Fruit fly (Drosophila melanogaster) whole organism, embryonic: Measurements from ENCODE around the gene tth.

Source experiments
- Bgb ChIP-seq: fragments of 200-800 bp; sonication (Bioruptor generic); IDR thresholded peaks from 2 replicates; pipeline ENCODE4 v1.3.6; 2022; ENCODE audit warnings: missing biosample characterization, missing genetic modification characterization; ENCODE audit not compliant: partially characterized antibody
- BtbVII ChIP-seq: fragments of 200-800 bp; sonication (Bioruptor generic); optimal IDR thresholded peaks from 3 replicates; lab custom pipeline; 2017; ENCODE audit warnings: missing biosample characterization, mild to moderate bottlenecking, missing genetic modification characterization
- CG10274 ChIP-seq: fragments of 200-800 bp; sonication (Bioruptor generic); optimal IDR thresholded peaks from 3 replicates; lab custom pipeline; 2017; ENCODE audit warnings: missing biosample characterization, mild to moderate bottlenecking, missing genetic modification characterization
- CG11398 ChIP-seq: fragments of 200-800 bp; sonication (Bioruptor generic); optimal IDR thresholded peaks from 2 replicates; lab custom pipeline; 2016; ENCODE audit warnings: missing biosample characterization, missing genetic modification characterization
- CG11504 ChIP-seq: fragments of 200-800 bp; sonication (Bioruptor generic); optimal IDR thresholded peaks from 3 replicates; lab custom pipeline; 2019; ENCODE audit warnings: missing biosample characterization, mild to moderate bottlenecking, missing genetic modification characterization, moderate library complexity
- CG12155 ChIP-seq: fragments of 200-800 bp; sonication (Bioruptor generic); optimal IDR thresholded peaks from 3 replicates; lab custom pipeline; 2016; ENCODE audit warnings: missing biosample characterization, missing genetic modification characterization
- CG12299 ChIP-seq: fragments of 200-800 bp; sonication (Bioruptor generic); optimal IDR thresholded peaks from 2 replicates; lab custom pipeline; 2018; ENCODE audit warnings: missing biosample characterization, mild to moderate bottlenecking, missing genetic modification characterization
- CG13424 ChIP-seq: fragments of 200-800 bp; sonication (Bioruptor generic); optimal IDR thresholded peaks from 2 replicates; lab custom pipeline; 2019; ENCODE audit warnings: missing biosample characterization, mild to moderate bottlenecking, missing genetic modification characterization, moderate library complexity
- CG16863 ChIP-seq: fragments of 200-800 bp; sonication (Bioruptor generic); optimal IDR thresholded peaks from 3 replicates; lab custom pipeline; 2016; ENCODE audit warnings: missing biosample characterization, missing genetic modification characterization
- CG17328 ChIP-seq: fragments of 200-800 bp; sonication (Bioruptor generic); IDR thresholded peaks from 2 replicates; pipeline ENCODE4 v1.3.6; 2022; ENCODE audit warnings: missing biosample characterization, missing genetic modification characterization
- CG17359 ChIP-seq: fragments of 200-800 bp; sonication (Bioruptor generic); optimal IDR thresholded peaks from 3 replicates; lab custom pipeline; 2018; ENCODE audit warnings: missing biosample characterization, mild to moderate bottlenecking, missing genetic modification characterization, moderate library complexity
- CG18262 ChIP-seq: fragments of 200-800 bp; optimal IDR thresholded peaks from 3 replicates; lab custom pipeline; 2019; ENCODE audit warnings: missing biosample characterization, mild to moderate bottlenecking, missing genetic modification characterization, moderate library complexity
- CG2875 ChIP-seq: fragments of 200-800 bp; sonication (Bioruptor generic); optimal IDR thresholded peaks from 2 replicates; lab custom pipeline; 2017; ENCODE audit warnings: missing biosample characterization, mild to moderate bottlenecking, missing genetic modification characterization, missing genetic modification reagents
- CG33557 ChIP-seq: fragments of 200-800 bp; sonication (Bioruptor generic); optimal IDR thresholded peaks from 2 replicates; lab custom pipeline; 2019; ENCODE audit warnings: missing biosample characterization, mild to moderate bottlenecking, missing genetic modification characterization, moderate library complexity
- CG5245 ChIP-seq: fragments of 200-800 bp; sonication (Bioruptor generic); optimal IDR thresholded peaks from 3 replicates; lab custom pipeline; 2016; ENCODE audit warnings: missing biosample characterization, missing genetic modification characterization
- CG6175 ChIP-seq: fragments of 200-800 bp; sonication (Bioruptor generic); IDR thresholded peaks from 3 replicates; pipeline ENCODE4 v1.3.6; 2022; ENCODE audit warnings: missing biosample characterization, missing genetic modification characterization
- CG6854 ChIP-seq: fragments of 200-800 bp; sonication (Bioruptor generic); optimal IDR thresholded peaks from 3 replicates; lab custom pipeline; 2017; ENCODE audit warnings: missing biosample characterization, mild to moderate bottlenecking, missing genetic modification characterization
- CG7372 ChIP-seq: fragments of 200-800 bp; sonication (Bioruptor generic); IDR thresholded peaks from 2 replicates; pipeline ENCODE4 v1.3.6; 2022; ENCODE audit warnings: missing biosample characterization, missing genetic modification characterization
- CG8388 ChIP-seq: fragments of 200-800 bp; sonication (Bioruptor generic); optimal IDR thresholded peaks from 2 replicates; lab custom pipeline; 2019; ENCODE audit warnings: missing biosample characterization, mild to moderate bottlenecking, missing genetic modification characterization, moderate library complexity
- CG8924 ChIP-seq: fragments of 200-800 bp; optimal IDR thresholded peaks from 3 replicates; lab custom pipeline; 2019; ENCODE audit warnings: missing biosample characterization, mild to moderate bottlenecking, missing genetic modification characterization, moderate library complexity
- CG9817 ChIP-seq: fragments of 200-800 bp; sonication (Bioruptor generic); optimal IDR thresholded peaks from 2 replicates; lab custom pipeline; 2018; ENCODE audit warnings: missing biosample characterization, mild to moderate bottlenecking, missing genetic modification characterization, moderate library complexity
- Dref ChIP-seq: fragments of 200-800 bp; sonication (Bioruptor generic); IDR thresholded peaks from 2 replicates; pipeline ENCODE4 v1.3.6; 2022; ENCODE audit warnings: missing biosample characterization, missing genetic modification characterization
- H15 ChIP-seq: fragments of 200-800 bp; sonication (Bioruptor generic); IDR thresholded peaks from 3 replicates; pipeline ENCODE4 v1.3.6; 2022; ENCODE audit warnings: missing biosample characterization, missing genetic modification characterization
- Neu2 ChIP-seq: fragments of 200-800 bp; sonication (Bioruptor generic); optimal IDR thresholded peaks from 3 replicates; lab custom pipeline; 2016; ENCODE audit warnings: missing biosample characterization, missing genetic modification characterization, borderline replicate concordance
- Oaz ChIP-seq: fragments of 200-800 bp; sonication (Bioruptor generic); IDR thresholded peaks from 2 replicates; pipeline ENCODE4 v1.3.6; 2022; ENCODE audit warnings: missing biosample characterization, missing genetic modification characterization
- Oli ChIP-seq: fragments of 200-800 bp; sonication (Bioruptor generic); optimal IDR thresholded peaks from 2 replicates; lab custom pipeline; 2018; ENCODE audit warnings: missing biosample characterization, mild to moderate bottlenecking, missing genetic modification characterization, moderate library complexity
- Opbp ChIP-seq: fragments of 200-800 bp; sonication (Bioruptor generic); IDR thresholded peaks from 3 replicates; pipeline ENCODE4 v1.3.6; 2022; ENCODE audit warnings: missing biosample characterization, missing genetic modification characterization; ENCODE audit not compliant: partially characterized antibody
- Ravus ChIP-seq: fragments of 200-800 bp; sonication (Bioruptor generic); IDR thresholded peaks from 2 replicates; pipeline ENCODE4 v1.3.6; 2022; ENCODE audit warnings: missing biosample characterization, missing genetic modification characterization
- Scr ChIP-seq: fragments of 200-800 bp; sonication (Bioruptor generic); IDR thresholded peaks from 2 replicates; pipeline ENCODE4 v1.3.6; 2022; ENCODE audit warnings: missing biosample characterization, missing genetic modification characterization; ENCODE audit not compliant: partially characterized antibody
- aop ChIP-seq: fragments of 200-800 bp; sonication (Bioruptor generic); IDR thresholded peaks from 2 replicates; pipeline ENCODE4 v1.3.6; 2022; ENCODE audit warnings: missing biosample characterization, missing genetic modification characterization
- bigmax ChIP-seq: fragments of 200-800 bp; sonication (Bioruptor generic); optimal IDR thresholded peaks from 2 replicates; lab custom pipeline; 2018; ENCODE audit warnings: missing biosample characterization, mild to moderate bottlenecking, missing genetic modification characterization
- bsh ChIP-seq, 2 experiments: fragments of 200-800 bp; sonication (Bioruptor generic); optimal IDR thresholded peaks; 2 replicates each; lab custom pipeline; 2017 to 2018; ENCODE audit warnings: mild to moderate bottlenecking in 2 of 2, missing biosample characterization in 2 of 2, missing genetic modification characterization in 2 of 2, moderate library complexity in 1 of 2
- cato ChIP-seq: fragments of 200-800 bp; sonication (Bioruptor generic); optimal IDR thresholded peaks from 2 replicates; lab custom pipeline; 2016; ENCODE audit warnings: missing biosample characterization, missing genetic modification characterization, borderline replicate concordance
- dan ChIP-seq: fragments of 200-800 bp; sonication (Bioruptor generic); IDR thresholded peaks from 2 replicates; pipeline ENCODE4 v1.3.6; 2022; ENCODE audit warnings: missing biosample characterization, missing genetic modification characterization
- disco-r ChIP-seq: fragments of 200-800 bp; sonication (Bioruptor generic); optimal IDR thresholded peaks from 2 replicates; lab custom pipeline; 2016; ENCODE audit warnings: missing biosample characterization, missing genetic modification characterization
- eyg ChIP-seq: fragments of 200-800 bp; sonication (Bioruptor generic); optimal IDR thresholded peaks from 3 replicates; lab custom pipeline; 2016; ENCODE audit warnings: missing biosample characterization, missing genetic modification characterization
- gfzf ChIP-seq: fragments of 200-800 bp; sonication (Bioruptor generic); optimal IDR thresholded peaks from 2 replicates; lab custom pipeline; 2016; ENCODE audit warnings: missing biosample characterization, mild to moderate bottlenecking, missing genetic modification characterization, moderate library complexity
- gro ChIP-seq: fragments of 200-800 bp; sonication (Bioruptor generic); optimal IDR thresholded peaks from 2 replicates; lab custom pipeline; 2016; ENCODE audit warnings: missing biosample characterization, missing genetic modification characterization
- gsb-n ChIP-seq: fragments of 200-800 bp; sonication (Bioruptor generic); optimal IDR thresholded peaks from 3 replicates; lab custom pipeline; 2018; ENCODE audit warnings: missing biosample characterization, mild to moderate bottlenecking, missing genetic modification characterization
- klu ChIP-seq: fragments of 200-800 bp; sonication (Bioruptor generic); IDR thresholded peaks from 2 replicates; pipeline ENCODE4 v1.3.6; 2022; ENCODE audit warnings: missing biosample characterization, missing genetic modification characterization
- lab ChIP-seq: fragments of 200-800 bp; sonication (Bioruptor generic); optimal IDR thresholded peaks from 3 replicates; lab custom pipeline; 2017; ENCODE audit warnings: missing biosample characterization, missing genetic modification characterization, mild to moderate bottlenecking, moderate library complexity, missing genetic modification reagents
- luna ChIP-seq: fragments of 200-800 bp; sonication (Bioruptor generic); optimal IDR thresholded peaks from 2 replicates; lab custom pipeline; 2016; ENCODE audit warnings: missing biosample characterization, missing genetic modification characterization
- pan ChIP-seq, 4 experiments: fragments of >200 bp in 3 of 4; fragments of 200-800 bp in 1 of 4; sonication (Bioruptor generic) in 1 of 4; optimal IDR thresholded peaks in 3 of 4; IDR thresholded peaks in 1 of 4; 2 replicates each; pipeline versions ENCODE4 v1.3.6 to Lab custom; 2017 to 2022; ENCODE audit warnings: missing biosample characterization in 2 of 4, missing genetic modification characterization in 2 of 4, mixed read lengths in 1 of 4
- row ChIP-seq: fragments of 200-800 bp; sonication (Bioruptor generic); IDR thresholded peaks from 3 replicates; pipeline ENCODE4 v1.3.6; 2022; ENCODE audit warnings: missing biosample characterization, missing genetic modification characterization
- sc ChIP-seq, 3 experiments: fragments of >200 bp in 2 of 3; fragments of 200-800 bp in 1 of 3; sonication (Bioruptor generic) in 1 of 3; optimal IDR thresholded peaks; 2 replicates in 2 of 3; 3 replicates in 1 of 3; lab custom pipeline; 2017; ENCODE audit warnings: mild to moderate bottlenecking in 1 of 3, missing biosample characterization in 1 of 3, missing genetic modification characterization in 1 of 3, missing genetic modification reagents in 1 of 3
- sens-2 ChIP-seq: fragments of 200-800 bp; sonication (Bioruptor generic); IDR thresholded peaks from 2 replicates; pipeline ENCODE4 v1.3.6; 2022; ENCODE audit warnings: missing biosample characterization, missing genetic modification characterization
- trem ChIP-seq: fragments of 200-800 bp; optimal IDR thresholded peaks from 3 replicates; lab custom pipeline; 2019; ENCODE audit warnings: missing biosample characterization, mild to moderate bottlenecking, missing genetic modification characterization, moderate library complexity
- usp ChIP-seq: fragments of >200 bp; optimal IDR thresholded peaks from 2 replicates; lab custom pipeline; 2017; ENCODE audit warnings: missing biosample characterization, missing genetic modification characterization
- wek ChIP-seq: fragments of 200-800 bp; sonication (Bioruptor generic); optimal IDR thresholded peaks from 3 replicates; lab custom pipeline; 2018; ENCODE audit warnings: missing biosample characterization, mild to moderate bottlenecking, missing genetic modification characterization, moderate library complexity

tth gene

dm6 chrX:13626579-13626894 lies 10.2 kb upstream of the tth start (continued):
- TF ChIP-seq Scr (GFP tag; lab: Robert Waterston, UW) (no peak), dan (GFP tag; lab: Robert Waterston, UW) (no peak), CG6854 (GFP tag; lab: Kevin White, UChicago) (peak; percentile 46), CG10274 (GFP tag; lab: Kevin White, UChicago) (peak; percentile 27), Dref (GFP tag; lab: Robert Waterston, UW) (no peak), pan (optimal IDR thresholded peaks at IDR 0.05; lab: Kevin White, UChicago) (no peak), pan (GFP tag; optimal IDR thresholded peaks at IDR 0.05 in 1 of 2, IDR thresholded peaks at IDR 0.05 in 1 of 2) (peak in 1 of 2 experiments; percentile 73), cato (no peak), Opbp (GFP tag; lab: Robert Waterston, UW) (no peak), CG16863 (GFP tag; lab: Kevin White, UChicago) (peak; percentile 72), wek (no peak), klu (peak; percentile 77), CG2875 (GFP tag; lab: Kevin White, UChicago) (peak; percentile 47), CG5245 (peak; percentile 53), bsh (GFP tag; optimal IDR thresholded peaks at IDR 0.05; lab: Kevin White, UChicago) (peak in 1 of 2 experiments; percentile 71), sc (optimal IDR thresholded peaks at IDR 0.05; lab: Kevin White, UChicago) (no peak), sc (GFP tag; optimal IDR thresholded peaks at IDR 0.05; lab: Kevin White, UChicago) (peak; percentile 26), Oli (tag; lab: Kevin White, UChicago) (peak; percentile 57), CG6175 (GFP tag; lab: Robert Waterston, UW) (0 out of 3 replicates have a peak, but pooled peaks have one; percentile 31), Neu2 (GFP tag; lab: Kevin White, UChicago) (no peak), CG17359 (tag; lab: Kevin White, UChicago) (peak; percentile 75), BtbVII (GFP tag; lab: Kevin White, UChicago) (peak; percentile 72), CG33557 (peak; percentile 52), trem (tag; lab: Kevin White, UChicago) (peak; percentile 0), Oaz (GFP tag; lab: Robert Waterston, UW) (peak; percentile 55; the same call in 1 of the 2 replicates), CG8924 (peak; percentile 54), luna (GFP tag; lab: Kevin White, UChicago) (peak; percentile 66), CG11504 (tag; lab: Kevin White, UChicago) (peak; percentile 84), gsb-n (tag; lab: Kevin White, UChicago) (peak; percentile 41), CG11398 (GFP tag; lab: Kevin White, UChicago) (peak; percentile 53), CG8388 (peak; percentile 55), CG7372 (GFP tag; lab: Robert Waterston, UW) (peak; percentile 72), lab (peak; percentile 88), CG18262 (peak; percentile 59), Ravus (GFP tag; lab: Robert Waterston, UW) (no peak), row (GFP tag; lab: Robert Waterston, UW) (peak; percentile 37; the same call in 2 of the 3 replicates), bigmax (no peak), aop (GFP tag; lab: Robert Waterston, UW) (no peak), CG12155 (peak; percentile 66), eyg (GFP tag; lab: Kevin White, UChicago) (peak; percentile 22), CG13424 (tag; lab: Kevin White, UChicago) (peak; percentile 81), usp (no peak), CG9817 (tag; lab: Kevin White, UChicago) (peak; percentile 86), sens-2 (GFP tag; lab: Robert Waterston, UW) (no peak), disco-r (GFP tag; lab: Kevin White, UChicago) (peak; percentile 35), CG17328 (GFP tag; lab: Robert Waterston, UW) (0 out of 2 replicates have a peak, but pooled peaks have one; percentile 28), gro (GFP tag; lab: Kevin White, UChicago) (peak; percentile 86), H15 (GFP tag; lab: Robert Waterston, UW) (peak; percentile 73; the same call in 2 of the 3 replicates), Bgb (no peak), CG12299 (tag; lab: Kevin White, UChicago) (peak; percentile 44), gfzf (GFP tag; lab: Kevin White, UChicago) (no peak)
